Worm (Caenorhabditis elegans): ENCODE measurements around the gene Y75B8A.39.
A peak's percentile ranks its signal among the peaks of the same experiment; 100 is the strongest.

The Y75B8A.39 gene

DNA sequence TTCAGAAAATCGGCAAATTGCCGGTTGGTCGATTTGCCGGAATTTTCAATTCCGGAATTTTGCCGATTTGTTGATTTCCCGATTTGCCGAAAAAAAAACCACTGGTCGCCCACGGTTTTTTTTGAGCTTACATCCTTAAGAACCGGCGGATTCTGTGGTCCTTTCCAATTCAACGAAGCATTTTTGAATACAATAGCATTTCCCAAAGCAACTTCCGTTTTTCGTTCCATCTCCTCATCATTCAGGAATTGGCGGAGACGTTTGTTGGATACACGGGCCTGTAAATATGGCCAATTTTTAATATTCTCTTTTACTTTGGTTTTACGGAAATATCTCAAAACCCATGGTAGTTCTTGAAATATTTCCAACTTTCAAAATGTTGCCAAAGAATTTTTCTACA lies 20.5 kb upstream of the Y75B8A.39 start:
- TF ChIP-seq lin-13 (tag; optimal IDR thresholded peaks at IDR 0.05) = no peak
- no peak for TF ChIP-seq ceh-83 (GFP tag; optimal IDR thresholded peaks at IDR 0.05)
- no peak for TF ChIP-seq sptf-1 (tag; optimal IDR thresholded peaks at IDR 0.05)
- no peak for TF ChIP-seq M03D4.4 (tag; optimal IDR thresholded peaks at IDR 0.05)
- TF ChIP-seq ceh-43 (GFP tag; optimal IDR thresholded peaks at IDR 0.05) = no peak
- TF ChIP-seq flh-1 (GFP tag; optimal IDR thresholded peaks at IDR 0.05) = no peak
- no peak for TF ChIP-seq lin-32 (GFP tag; optimal IDR thresholded peaks at IDR 0.05)

DNA sequence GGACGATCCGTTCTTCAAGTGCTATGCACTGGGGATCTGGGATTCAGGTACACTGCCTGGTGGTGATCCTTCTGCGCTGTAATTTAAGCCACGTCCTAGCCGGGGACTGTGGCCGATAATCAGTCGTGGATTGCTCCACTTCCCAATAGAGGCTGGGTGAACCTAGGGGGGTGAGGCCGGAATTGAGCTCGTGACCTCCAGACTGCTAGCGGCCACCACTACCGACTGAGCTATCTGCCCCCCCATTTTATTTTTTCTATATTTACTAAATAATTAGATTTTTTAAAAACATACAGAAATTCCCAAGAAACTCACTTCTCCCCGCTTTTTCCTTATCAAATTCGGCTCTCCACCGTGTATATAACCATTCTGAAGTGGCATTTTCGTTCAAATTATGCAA lies 15.7 kb upstream of the Y75B8A.39 start:
- no peak for TF ChIP-seq bed-3 (GFP tag; optimal IDR thresholded peaks at IDR 0.05)
- no peak for TF ChIP-seq sptf-1 (tag; optimal IDR thresholded peaks at IDR 0.05)
- no peak for TF ChIP-seq cnd-1 (tag; optimal IDR thresholded peaks at IDR 0.05)
- no peak for TF ChIP-seq ceh-83 (GFP tag; optimal IDR thresholded peaks at IDR 0.05)
- TF ChIP-seq ceh-43 (GFP tag; optimal IDR thresholded peaks at IDR 0.05) = no peak
- no peak for TF ChIP-seq nhr-2 (tag; optimal IDR thresholded peaks at IDR 0.05)
- no peak for TF ChIP-seq unc-39 (tag; optimal IDR thresholded peaks at IDR 0.05)
- no peak for TF ChIP-seq sem-2 (GFP tag; optimal IDR thresholded peaks at IDR 0.05)
- no peak for TF ChIP-seq elt-3 (tag; optimal IDR thresholded peaks at IDR 0.05)
- no peak for TF ChIP-seq mep-1 (tag; optimal IDR thresholded peaks at IDR 0.05)
- TF ChIP-seq tbx-8 (GFP tag; optimal IDR thresholded peaks at IDR 0.05) = no peak
- TF ChIP-seq mls-2 (tag; optimal IDR thresholded peaks at IDR 0.05) = no peak

DNA sequence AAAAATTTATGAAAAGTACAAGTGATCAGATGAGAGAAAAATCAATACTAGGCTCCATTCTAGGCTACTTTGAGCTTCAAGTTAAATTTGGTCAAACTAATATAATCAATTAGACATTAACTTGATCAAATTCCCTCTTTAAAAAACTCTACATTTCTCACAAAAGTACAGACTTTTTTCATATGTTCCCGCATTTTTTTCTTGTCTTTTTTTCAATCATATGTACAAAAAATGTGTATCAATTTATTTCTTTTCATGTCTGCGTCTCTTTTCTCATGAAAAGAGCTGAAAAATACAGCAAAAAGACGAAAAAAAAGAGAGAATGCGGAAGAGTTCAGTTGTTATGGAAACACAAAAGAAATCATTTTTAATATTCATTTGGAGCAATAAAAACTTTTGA lies 13.7 kb upstream of the Y75B8A.39 start:
- TF ChIP-seq ztf-11 (tag; optimal IDR thresholded peaks at IDR 0.05) = no peak
- no peak for TF ChIP-seq nhr-2 (tag; optimal IDR thresholded peaks at IDR 0.05)
- no peak for TF ChIP-seq unc-120 (tag; optimal IDR thresholded peaks at IDR 0.05; ENCODE audit: poor library complexity, severe bottlenecking)
- TF ChIP-seq elt-1 (tag; optimal IDR thresholded peaks at IDR 0.05; ENCODE audit: borderline replicate concordance, insufficient read depth) = no peak
- TF ChIP-seq pha-4 (tag; optimal IDR thresholded peaks at IDR 0.05) = no peak
- no peak for TF ChIP-seq unc-39 (tag; optimal IDR thresholded peaks at IDR 0.05)
- TF ChIP-seq nhr-12 (tag; optimal IDR thresholded peaks at IDR 0.05) = no peak
- TF ChIP-seq ceh-83 (GFP tag; optimal IDR thresholded peaks at IDR 0.05) = no peak
- no peak for TF ChIP-seq ceh-43 (GFP tag; optimal IDR thresholded peaks at IDR 0.05)

DNA sequence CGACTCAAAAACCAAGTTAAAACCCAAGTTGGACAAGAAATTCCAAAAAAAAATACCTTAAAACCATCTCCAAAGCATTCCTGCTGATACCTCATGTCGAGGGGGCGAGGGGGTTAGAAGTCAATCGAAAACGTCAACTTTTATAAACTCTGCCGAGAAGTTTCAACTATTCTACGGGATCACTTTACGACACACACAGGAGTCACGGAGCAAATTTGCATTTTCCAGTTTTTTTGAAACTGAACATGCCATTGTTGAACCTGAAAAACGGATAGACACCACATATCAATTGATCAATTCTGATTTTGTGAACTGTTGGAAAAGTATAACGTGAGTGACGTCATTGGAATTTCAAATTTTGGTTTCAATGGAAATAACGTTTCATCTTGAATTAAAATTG lies 9.9 kb upstream of the Y75B8A.39 start, which contains the start of gene mrp-8:
TSS of gene mrp-8 (minus strand) at position 101 of the 400 bp plus-strand sequence.
- TF ChIP-seq zip-8 (tag; optimal IDR thresholded peaks at IDR 0.05) (peak; percentile 12), ces-1 (GFP tag; optimal IDR thresholded peaks at IDR 0.05) (no peak)

DNA sequence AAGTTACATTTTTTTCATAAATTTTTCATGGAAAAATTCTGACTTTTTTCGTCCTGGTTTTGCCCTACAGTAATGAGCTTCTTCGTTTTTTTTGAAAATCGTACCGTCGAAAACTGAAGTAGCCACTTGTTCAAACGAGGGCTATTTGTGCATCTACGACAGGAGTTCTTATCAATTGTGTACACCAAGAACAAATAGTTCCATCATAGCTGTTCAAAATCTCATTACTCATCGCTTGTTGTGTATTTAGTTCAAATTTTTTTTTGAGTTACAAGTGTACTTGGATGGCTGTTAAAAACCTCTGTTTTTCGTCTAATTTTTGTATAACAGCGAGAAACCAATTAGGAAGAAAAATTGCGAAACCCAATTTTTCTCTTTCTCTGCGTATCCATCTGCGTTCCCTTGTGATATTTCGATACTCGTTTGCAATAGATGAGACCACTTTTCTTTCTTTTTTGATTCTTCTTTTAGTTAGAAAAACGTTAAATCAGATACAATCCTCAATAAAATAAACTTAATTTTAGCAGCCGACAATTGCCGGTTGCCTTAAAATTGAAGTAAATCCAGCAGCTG lies 8.1 kb upstream of the Y75B8A.39 start:
- TF ChIP-seq nhr-237 (tag; optimal IDR thresholded peaks at IDR 0.05) = no peak
- TF ChIP-seq blmp-1 (tag; optimal IDR thresholded peaks at IDR 0.05) = no peak
- no peak for TF ChIP-seq mab-5 (tag; optimal IDR thresholded peaks at IDR 0.05)
- no peak for TF ChIP-seq M03D4.4 (tag; optimal IDR thresholded peaks at IDR 0.05)
- TF ChIP-seq ceh-39 (tag; optimal IDR thresholded peaks at IDR 0.05) = no peak
- no peak for TF ChIP-seq bed-3 (GFP tag; optimal IDR thresholded peaks at IDR 0.05)
- no peak for TF ChIP-seq ceh-83 (GFP tag; optimal IDR thresholded peaks at IDR 0.05)

DNA sequence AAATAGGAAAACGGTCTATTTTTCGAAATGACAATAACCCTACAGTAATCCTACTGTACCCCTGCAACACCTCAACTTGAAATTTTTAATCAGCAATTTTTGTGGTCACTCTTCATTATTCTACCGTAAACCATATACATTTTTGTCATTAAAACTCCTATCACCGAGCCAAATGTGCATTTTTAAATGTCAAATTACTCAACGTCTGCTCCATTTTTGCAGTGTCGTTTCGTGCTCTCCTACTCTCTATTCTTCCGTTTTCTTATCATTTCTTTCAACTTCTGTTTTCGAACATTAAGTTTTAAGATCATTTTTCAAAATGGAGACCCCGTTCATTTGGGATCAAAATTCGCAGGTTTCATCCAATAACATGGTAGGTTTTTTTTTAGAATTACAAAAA lies 5.5 kb upstream of the Y75B8A.39 start, which contains the start of gene pqn-92:
TSS of gene pqn-92 (plus strand) at position 307 of the 400 bp plus-strand sequence.
- no peak for TF ChIP-seq sptf-1 (tag; optimal IDR thresholded peaks at IDR 0.05)
- no peak for TF ChIP-seq ham-2 (GFP tag; optimal IDR thresholded peaks at IDR 0.05)
- no peak for TF ChIP-seq ceh-39 (tag; optimal IDR thresholded peaks at IDR 0.05)
- TF ChIP-seq cnd-1 (tag; optimal IDR thresholded peaks at IDR 0.05) = no peak
- no peak for TF ChIP-seq mls-2 (tag; optimal IDR thresholded peaks at IDR 0.05)
- TF ChIP-seq unc-120 (tag; optimal IDR thresholded peaks at IDR 0.05; ENCODE audit: poor library complexity, severe bottlenecking) = no peak
- no peak for TF ChIP-seq nhr-28 (tag; optimal IDR thresholded peaks at IDR 0.05)
- no peak for TF ChIP-seq ztf-11 (tag; optimal IDR thresholded peaks at IDR 0.05)
- TF ChIP-seq lin-32 (GFP tag; optimal IDR thresholded peaks at IDR 0.05) = no peak
- no peak for TF ChIP-seq lsy-2 (tag; optimal IDR thresholded peaks at IDR 0.05)
- no peak for TF ChIP-seq unc-39 (tag; optimal IDR thresholded peaks at IDR 0.05)
- TF ChIP-seq flh-1 (GFP tag; optimal IDR thresholded peaks at IDR 0.05) = no peak
- no peak for TF ChIP-seq bed-3 (GFP tag; optimal IDR thresholded peaks at IDR 0.05)
- no peak for TF ChIP-seq elt-3 (tag; optimal IDR thresholded peaks at IDR 0.05)
- TF ChIP-seq blmp-1 (tag; optimal IDR thresholded peaks at IDR 0.05) = no peak
- no peak for TF ChIP-seq ceh-43 (GFP tag; optimal IDR thresholded peaks at IDR 0.05)
- no peak for TF ChIP-seq drap-1 (GFP tag; optimal IDR thresholded peaks at IDR 0.05)
- no peak for TF ChIP-seq lin-13 (tag; optimal IDR thresholded peaks at IDR 0.05)
- no peak for TF ChIP-seq unc-62 (GFP tag; optimal IDR thresholded peaks at IDR 0.05)
- TF ChIP-seq nhr-76 (tag; optimal IDR thresholded peaks at IDR 0.05) = no peak

Measured in whole organism, mixed stage, embryonic.